Worm (Caenorhabditis elegans) whole organism, L1 larva: ENCODE measurements around the gene otpl-1.

ENCODE experiments used
- ceh-63 ChIP-seq: fragments of 200-800 bp; sonication (Bioruptor generic); optimal IDR thresholded peaks from 2 replicates; lab custom pipeline; 2018; ENCODE audit warnings: mild to moderate bottlenecking, missing genetic modification characterization, missing compliant biosample characterization
- lin-15B ChIP-seq: fragments of 150-350 bp; sonication (generic microtip); optimal IDR thresholded peaks from 3 replicates; lab custom pipeline; 2014; ENCODE audit warnings: missing biosample characterization, missing genetic modification characterization
- snu-23 ChIP-seq: sonication (generic microtip); optimal IDR thresholded peaks from 2 replicates; lab custom pipeline; 2016; ENCODE audit warnings: missing genetic modification characterization, missing compliant biosample characterization
- unc-62 ChIP-seq: fragments of 150-350 bp; optimal IDR thresholded peaks from 2 replicates; lab custom pipeline; 2014; ENCODE audit warnings: missing biosample characterization, missing genetic modification reagents, missing genetic modification characterization

DNA sequence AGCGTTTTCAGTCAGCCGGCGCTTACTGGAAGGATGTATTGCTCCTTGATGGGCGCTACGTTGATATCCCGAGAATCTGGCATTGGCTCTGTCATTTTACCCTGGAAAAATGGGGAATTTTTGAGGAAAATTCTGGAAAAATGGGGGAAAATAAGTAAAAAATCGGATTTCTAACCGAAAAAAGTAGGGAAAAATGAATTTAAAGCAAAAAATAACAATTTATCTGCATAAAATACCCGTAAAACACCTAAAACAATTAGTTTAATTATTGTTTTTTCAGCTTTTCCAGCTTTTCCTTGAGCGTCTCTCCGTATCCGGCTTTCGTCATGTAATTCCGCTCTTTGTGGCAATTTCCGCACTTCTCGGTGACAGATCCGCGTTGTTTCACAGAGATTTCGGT is 29.7 kb downstream of the otpl-1 start, which contains the start of gene Y37E11B.5:
- TF ChIP-seq unc-62 (no peak), ceh-63 (GFP tag; lab: Kevin White, UChicago) (no peak), snu-23 (GFP tag; lab: Kevin White, UChicago) (no peak), lin-15B (tag; lab: Kevin White, UChicago) (no peak)
